Fruit fly (Drosophila melanogaster): ENCODE results near the gene CG10801.

CG10801 gene

DNA sequence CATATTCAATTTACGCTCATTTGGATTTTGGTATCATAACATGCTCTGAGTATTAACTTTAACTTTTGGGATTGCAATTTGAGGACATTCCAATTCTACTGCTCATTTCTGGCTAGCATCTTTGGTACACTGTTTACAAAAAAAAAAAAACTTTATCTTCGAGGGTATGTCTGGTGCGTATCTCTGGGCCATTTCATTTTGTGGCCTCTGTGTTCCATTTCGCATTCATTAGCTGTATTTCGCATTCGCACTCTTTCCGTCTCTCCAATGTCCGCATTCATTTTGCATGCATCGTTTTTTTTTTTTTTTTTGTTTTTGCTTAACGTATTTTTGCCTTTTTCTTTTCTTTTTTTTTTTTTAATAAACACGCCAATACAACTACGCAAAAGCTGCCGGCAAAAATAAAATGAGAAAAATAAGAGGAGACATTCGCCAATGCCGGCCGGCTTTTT, 26.7 kb upstream of the CG10801 start:
- TF ChIP-seq CG8478 (optimal IDR thresholded peaks at IDR 0.05) (no peak), pan (optimal IDR thresholded peaks at IDR 0.05) (peak; percentile 96)

DNA sequence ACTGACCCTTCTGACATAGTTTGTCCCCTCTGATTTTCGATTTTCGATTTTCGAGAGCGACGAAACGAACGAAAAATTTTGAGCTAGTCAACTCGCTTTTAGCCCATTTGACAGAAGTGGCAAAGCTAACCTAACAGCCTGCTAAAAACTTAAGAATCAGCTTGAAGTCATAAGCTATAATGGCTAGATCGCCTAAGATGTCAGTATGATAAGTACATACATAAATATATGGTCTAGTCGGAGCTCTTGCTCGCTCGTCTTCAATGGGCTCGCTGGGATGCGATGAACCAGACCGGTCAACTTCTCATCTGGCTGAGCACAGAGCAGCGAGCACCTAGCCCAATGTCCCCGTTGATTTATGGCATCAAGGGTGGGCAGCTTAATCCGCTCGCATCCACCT, 24.7 kb upstream of the CG10801 start, which contains the start of gene CG14269:
TSS of gene CG14269 (minus strand) at position 101 of the 400 bp plus-strand sequence.
- TF ChIP-seq Dll (optimal IDR thresholded peaks at IDR 0.05) (no peak), psq (optimal IDR thresholded peaks at IDR 0.05) (no peak), pan (optimal IDR thresholded peaks at IDR 0.05) (no peak), CG8478 (optimal IDR thresholded peaks at IDR 0.05) (no peak), usp (GFP tag; optimal IDR thresholded peaks at IDR 0.05) (no peak), EcR (GFP tag; optimal IDR thresholded peaks at IDR 0.05) (no peak)

DNA sequence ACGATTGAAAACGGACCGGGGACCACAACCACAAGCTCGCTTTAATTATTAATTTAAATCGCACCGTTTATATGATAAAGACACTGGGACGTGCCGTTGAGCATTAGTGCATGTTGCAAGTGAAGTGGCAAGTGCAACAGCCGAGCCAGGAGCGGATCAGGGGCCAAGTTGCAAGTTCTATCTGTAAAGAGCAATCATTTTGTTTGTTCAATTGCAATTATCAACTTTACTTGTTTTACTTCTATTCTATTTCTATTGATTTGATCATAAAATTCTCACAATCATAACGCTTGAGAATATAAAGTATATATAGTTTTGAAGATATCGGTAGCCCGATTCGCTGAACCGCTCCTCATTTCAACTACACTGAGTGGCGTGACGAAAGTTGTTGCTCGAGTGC, 24.2 kb upstream of the CG10801 start:
- TF ChIP-seq Dll (optimal IDR thresholded peaks at IDR 0.05) (no peak), pan (optimal IDR thresholded peaks at IDR 0.05) (no peak), CG8478 (optimal IDR thresholded peaks at IDR 0.05) (no peak), psq (optimal IDR thresholded peaks at IDR 0.05) (no peak), EcR (GFP tag; optimal IDR thresholded peaks at IDR 0.05) (no peak), usp (GFP tag; optimal IDR thresholded peaks at IDR 0.05) (no peak)

- no peak for TF ChIP-seq usp (GFP tag; optimal IDR thresholded peaks at IDR 0.05)
- TF ChIP-seq CG8478 (optimal IDR thresholded peaks at IDR 0.05) = no peak
- TF ChIP-seq psq (optimal IDR thresholded peaks at IDR 0.05) = no peak
- TF ChIP-seq pan (optimal IDR thresholded peaks at IDR 0.05) = no peak
- TF ChIP-seq Dll (optimal IDR thresholded peaks at IDR 0.05) = no peak
- no peak for TF ChIP-seq EcR (GFP tag; optimal IDR thresholded peaks at IDR 0.05)
These were observed 22.9 kb upstream of the CG10801 start for dm6 chrX:3437493-3437892.

DNA sequence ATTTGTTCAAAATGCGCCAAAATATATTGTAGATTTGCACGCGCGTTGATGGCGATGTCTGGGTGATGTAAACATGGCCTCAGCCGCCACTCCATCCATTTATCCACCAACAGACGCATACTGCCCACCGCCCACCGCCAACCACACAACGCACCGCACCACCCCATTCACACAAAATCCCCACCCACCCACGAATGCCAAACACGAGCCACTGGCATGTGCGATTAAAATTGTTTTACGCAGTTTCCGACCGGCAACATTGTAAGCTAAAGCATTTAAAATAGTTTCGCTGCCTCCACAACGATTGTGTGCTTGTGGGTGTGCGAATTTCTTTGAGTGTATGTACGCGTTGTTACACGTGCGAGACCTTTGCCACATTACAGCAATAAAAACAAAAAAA, 19.9 kb upstream of the CG10801 start:
- no peak for TF ChIP-seq CG8478 (optimal IDR thresholded peaks at IDR 0.05)
- no peak for TF ChIP-seq psq (optimal IDR thresholded peaks at IDR 0.05)

DNA sequence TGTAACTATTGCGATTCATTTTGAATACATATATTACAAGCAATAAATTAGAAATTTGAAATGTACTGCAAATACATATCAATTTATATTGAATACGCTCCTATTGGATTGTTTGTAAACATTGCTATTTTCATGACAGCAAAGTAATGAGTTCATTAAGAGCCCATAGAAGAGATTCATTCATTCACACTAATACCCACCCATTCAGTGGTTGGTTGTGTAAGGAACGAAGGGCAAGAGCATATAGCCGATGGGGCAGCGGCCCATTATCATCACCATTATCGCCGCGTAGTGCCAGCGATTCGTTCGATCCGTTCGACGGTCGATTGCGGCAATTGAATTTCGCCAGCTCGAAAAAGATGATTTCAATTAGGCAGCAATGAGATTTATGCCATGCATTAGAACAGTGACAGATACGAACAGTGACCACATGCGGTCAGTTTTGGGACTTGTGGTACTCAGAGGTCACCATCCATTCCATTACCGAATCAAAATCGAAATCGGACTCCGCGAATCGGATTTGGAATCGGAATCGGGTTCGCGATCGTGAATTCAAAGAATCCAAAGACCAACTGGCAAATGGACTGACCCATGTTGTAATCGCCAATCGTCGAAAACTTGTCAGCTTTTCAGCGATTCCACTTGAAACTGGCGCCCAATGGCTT, 17.7 kb upstream of the CG10801 start:
- TF ChIP-seq Dll (optimal IDR thresholded peaks at IDR 0.05) (no peak), usp (GFP tag; optimal IDR thresholded peaks at IDR 0.05) (no peak), EcR (GFP tag; optimal IDR thresholded peaks at IDR 0.05) (no peak), psq (optimal IDR thresholded peaks at IDR 0.05) (no peak), CG8478 (optimal IDR thresholded peaks at IDR 0.05) (no peak), pan (optimal IDR thresholded peaks at IDR 0.05) (no peak)

dm6 chrX:3443902-3444301, 16.5 kb upstream of the CG10801 start:
- no peak for TF ChIP-seq CG8478 (optimal IDR thresholded peaks at IDR 0.05)
- no peak for TF ChIP-seq EcR (GFP tag; optimal IDR thresholded peaks at IDR 0.05)

- TF ChIP-seq EcR (GFP tag; optimal IDR thresholded peaks at IDR 0.05) = no peak
- TF ChIP-seq usp (GFP tag; optimal IDR thresholded peaks at IDR 0.05) = no peak
- TF ChIP-seq CG8478 (optimal IDR thresholded peaks at IDR 0.05) = no peak
- no peak for TF ChIP-seq pan (optimal IDR thresholded peaks at IDR 0.05)
- no peak for TF ChIP-seq psq (optimal IDR thresholded peaks at IDR 0.05)
- no peak for TF ChIP-seq Dll (optimal IDR thresholded peaks at IDR 0.05)
These were observed 15.6 kb upstream of the CG10801 start for dm6 chrX:3444800-3445199.

DNA sequence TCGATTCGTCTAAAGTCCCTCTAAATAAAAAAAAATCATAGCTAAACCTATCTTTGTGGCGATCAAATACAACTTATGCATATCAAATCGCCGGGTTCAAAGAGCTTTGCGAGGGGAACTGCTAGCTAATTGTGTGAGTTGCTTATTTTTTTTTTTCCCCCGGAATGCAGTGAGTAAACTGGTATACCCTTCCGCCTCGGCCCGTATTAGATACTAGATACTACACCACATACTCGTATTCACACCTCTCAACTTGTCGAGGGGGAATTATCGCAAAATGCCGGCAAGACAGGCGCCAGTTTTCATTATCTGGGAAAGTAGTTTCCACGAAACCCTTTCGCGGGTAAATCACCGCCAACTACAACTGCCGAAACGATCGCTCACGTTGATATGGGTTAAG, 14.2 kb upstream of the CG10801 start:
- TF ChIP-seq Dll (optimal IDR thresholded peaks at IDR 0.05) = no peak
- no peak for TF ChIP-seq pan (optimal IDR thresholded peaks at IDR 0.05)
- no peak for TF ChIP-seq EcR (GFP tag; optimal IDR thresholded peaks at IDR 0.05)
- TF ChIP-seq usp (GFP tag; optimal IDR thresholded peaks at IDR 0.05) = no peak
- TF ChIP-seq psq (optimal IDR thresholded peaks at IDR 0.05) = no peak
- no peak for TF ChIP-seq CG8478 (optimal IDR thresholded peaks at IDR 0.05)

DNA sequence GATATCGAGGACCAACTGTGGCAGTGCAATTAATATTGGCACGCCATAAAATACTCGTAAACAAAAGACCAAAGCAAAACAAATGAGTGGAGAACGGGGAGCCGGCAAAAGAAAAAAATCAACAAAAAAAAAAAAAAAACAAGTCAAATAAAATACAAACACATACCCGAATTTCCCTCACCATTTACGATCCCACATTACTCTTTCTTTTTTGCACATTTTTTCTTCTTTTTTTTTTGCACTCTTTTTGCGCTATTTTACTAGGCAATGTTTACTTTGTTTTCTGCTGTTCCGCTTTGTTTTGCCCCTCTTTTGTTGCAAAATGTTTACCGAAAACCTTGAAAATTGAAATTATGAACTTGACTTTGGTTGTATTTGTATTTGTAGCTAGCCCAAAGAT, 13.7 kb upstream of the CG10801 start:
- TF ChIP-seq EcR (GFP tag; optimal IDR thresholded peaks at IDR 0.05) = no peak
- TF ChIP-seq pan (optimal IDR thresholded peaks at IDR 0.05) = no peak
- no peak for TF ChIP-seq CG8478 (optimal IDR thresholded peaks at IDR 0.05)
- no peak for TF ChIP-seq usp (GFP tag; optimal IDR thresholded peaks at IDR 0.05)
- no peak for TF ChIP-seq Dll (optimal IDR thresholded peaks at IDR 0.05)
- TF ChIP-seq psq (optimal IDR thresholded peaks at IDR 0.05) = no peak

DNA sequence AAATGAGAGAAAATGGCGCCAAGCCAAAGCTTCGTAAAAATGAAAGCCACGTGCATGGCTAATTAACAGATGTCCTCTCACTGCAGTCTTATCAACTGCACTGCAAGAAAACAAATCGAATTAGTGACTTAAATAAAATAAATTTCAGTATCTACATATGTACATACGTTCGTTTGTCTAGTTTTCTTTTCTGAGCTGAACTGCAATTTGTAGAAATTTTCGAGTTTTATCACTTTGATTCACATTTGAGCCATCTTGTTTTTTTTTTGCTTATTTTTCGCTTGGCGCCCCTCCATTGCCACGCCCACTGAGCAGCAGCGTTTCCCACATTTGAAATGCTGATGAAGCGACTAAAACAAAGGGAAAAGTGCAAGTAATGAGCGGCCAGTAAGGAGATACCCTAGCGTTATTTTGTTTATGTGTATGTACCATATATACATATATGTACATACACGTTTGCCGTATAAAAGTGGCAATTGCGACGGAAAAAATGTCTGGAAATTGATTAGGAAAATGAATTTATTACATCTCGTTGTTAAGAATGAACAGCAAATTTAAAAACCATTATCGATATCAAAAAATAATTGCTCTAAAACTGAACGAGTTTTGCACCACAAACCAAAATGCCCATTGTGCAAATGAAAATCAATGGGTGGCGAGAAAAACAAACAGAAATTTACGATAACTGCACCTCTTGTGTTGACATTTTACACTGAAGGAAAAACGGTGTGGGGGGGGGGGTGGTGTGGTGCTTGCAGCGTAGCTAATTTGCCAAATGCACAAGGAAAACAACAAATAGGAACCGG, 12.5 kb upstream of the CG10801 start:
- TF ChIP-seq usp (GFP tag; optimal IDR thresholded peaks at IDR 0.05) (no peak), EcR (GFP tag; optimal IDR thresholded peaks at IDR 0.05) (no peak), Dll (optimal IDR thresholded peaks at IDR 0.05) (no peak), psq (optimal IDR thresholded peaks at IDR 0.05) (no peak), CG8478 (optimal IDR thresholded peaks at IDR 0.05) (no peak), pan (optimal IDR thresholded peaks at IDR 0.05) (no peak)

dm6 chrX:3448893-3449394, 11.4 kb upstream of the CG10801 start, which contains the start of gene CG12535:
Gene CG12535 (minus strand): TSS chrX:3448943.
- no peak for TF ChIP-seq Dll (optimal IDR thresholded peaks at IDR 0.05)

Data from whole organism.